Worm (Caenorhabditis elegans): ENCODE data around the gene K12D12.5.

K12D12.5 gene

ce11 chrII:11910569-11910968 lies 49.7 kb downstream of the K12D12.5 start:
- TF ChIP-seq nfyb-1 (GFP tag; IDR thresholded peaks at IDR 0.05) (peak; percentile 61), madf-10 (tag; optimal IDR thresholded peaks at IDR 0.05) (no peak)

Data from whole organism, young adult.